Worm (Caenorhabditis elegans) whole organism, midembryonic: ENCODE measurements around the gene AH9.4.

Experiments
- cog-1 ChIP-seq: sonication (generic microtip); optimal IDR thresholded peaks from 2 replicates; lab custom pipeline; 2016; ENCODE audit warnings: missing genetic modification characterization, missing compliant biosample characterization
- ref-1 ChIP-seq: fragments of 200-800 bp; sonication (Bioruptor generic); conservative IDR thresholded peaks from 2 replicates; pipeline ENCODE4 v1.3.6; 2022; ENCODE audit warnings: missing genetic modification reagents, missing genetic modification characterization, missing compliant biosample characterization
- ztf-29 ChIP-seq: fragments of 200-800 bp; sonication (Bioruptor generic); IDR thresholded peaks from 2 replicates; pipeline ENCODE4 v1.3.6; 2022; ENCODE audit warnings: missing genetic modification reagents, missing genetic modification characterization, missing compliant biosample characterization

ce11 chrX:2261003-2261402 is 13.1 kb downstream of the AH9.4 start, which contains the start of gene AH9.3:
- TF ChIP-seq cog-1 (tag; lab: Kevin White, UChicago) (no peak), ztf-29 (no peak), ref-1 (GFP tag; lab: Robert Waterston, UW) (no peak)
